Fruit fly (Drosophila melanogaster) whole organism, pupa: ENCODE data around the gene BomBc3.

Source experiments
- CG10348 ChIP-seq: fragments of 200-800 bp; sonication (Bioruptor generic); IDR thresholded peaks from 2 replicates; pipeline ENCODE4 v1.3.6; 2022; ENCODE audit warnings: missing biosample characterization, missing genetic modification characterization
- CG12605 ChIP-seq: fragments of 200-800 bp; sonication (Bioruptor generic); IDR thresholded peaks from 2 replicates; pipeline ENCODE4 v1.3.6; 2022; ENCODE audit warnings: missing biosample characterization, missing genetic modification characterization
- CG13204 ChIP-seq: fragments of 200-800 bp; sonication (Bioruptor generic); optimal IDR thresholded peaks from 2 replicates; lab custom pipeline; 2018; ENCODE audit warnings: missing biosample characterization, mild to moderate bottlenecking, missing genetic modification characterization, moderate library complexity
- CG14655 ChIP-seq: fragments of 200-800 bp; sonication (Bioruptor generic); optimal IDR thresholded peaks from 3 replicates; lab custom pipeline; 2017; ENCODE audit warnings: mild to moderate bottlenecking, missing biosample characterization, missing genetic modification reagents, missing genetic modification characterization
- CG15710 ChIP-seq: fragments of 200-800 bp; sonication (Bioruptor generic); optimal IDR thresholded peaks from 2 replicates; lab custom pipeline; 2018; ENCODE audit warnings: missing biosample characterization, mild to moderate bottlenecking, missing genetic modification characterization, moderate library complexity
- CG17806 ChIP-seq: fragments of 200-800 bp; sonication (Bioruptor generic); optimal IDR thresholded peaks from 2 replicates; lab custom pipeline; 2018; ENCODE audit warnings: missing biosample characterization, mild to moderate bottlenecking, missing genetic modification characterization, moderate library complexity
- CG32121 ChIP-seq: fragments of 200-800 bp; sonication (Bioruptor generic); IDR thresholded peaks from 2 replicates; pipeline ENCODE4 v1.3.6; 2022; ENCODE audit warnings: missing biosample characterization, missing genetic modification characterization
- CG34367 ChIP-seq: fragments of 200-800 bp; sonication (Bioruptor generic); optimal IDR thresholded peaks from 2 replicates; lab custom pipeline; 2018; ENCODE audit warnings: missing biosample characterization, mild to moderate bottlenecking, missing genetic modification characterization
- CG4496 ChIP-seq: fragments of 200-800 bp; sonication (Bioruptor generic); IDR thresholded peaks from 3 replicates; pipeline ENCODE4 v1.3.6; 2022; ENCODE audit warnings: missing biosample characterization, missing genetic modification characterization
- CG8159 ChIP-seq: fragments of 200-800 bp; sonication (Bioruptor generic); optimal IDR thresholded peaks from 3 replicates; lab custom pipeline; 2018; ENCODE audit warnings: missing biosample characterization, mild to moderate bottlenecking, missing genetic modification characterization, moderate library complexity
- CG8301 ChIP-seq: fragments of 200-800 bp; sonication (Bioruptor generic); optimal IDR thresholded peaks from 2 replicates; lab custom pipeline; 2018; ENCODE audit warnings: missing biosample characterization, mild to moderate bottlenecking, missing genetic modification characterization
- CG9948 ChIP-seq: fragments of 200-800 bp; sonication (Bioruptor generic); optimal IDR thresholded peaks from 2 replicates; lab custom pipeline; 2018; ENCODE audit warnings: missing biosample characterization, mild to moderate bottlenecking, missing genetic modification characterization, moderate library complexity
- D1 ChIP-seq: fragments of 200-800 bp; sonication (Bioruptor generic); optimal IDR thresholded peaks from 2 replicates; lab custom pipeline; 2018; ENCODE audit warnings: missing biosample characterization, mild to moderate bottlenecking, missing genetic modification characterization, moderate library complexity
- EcR ChIP-seq: fragments of 200-800 bp; sonication (Bioruptor generic); optimal IDR thresholded peaks from 3 replicates; lab custom pipeline; 2019; ENCODE audit warnings: missing biosample characterization, missing genetic modification characterization, mild to moderate bottlenecking, moderate library complexity, missing genetic modification reagents
- Ets98B ChIP-seq: fragments of 200-800 bp; sonication (Bioruptor generic); IDR thresholded peaks from 2 replicates; pipeline ENCODE4 v1.3.6; 2022; ENCODE audit warnings: missing biosample characterization, missing genetic modification characterization
- Pif1A ChIP-seq: fragments of 200-800 bp; sonication (Bioruptor generic); optimal IDR thresholded peaks from 3 replicates; lab custom pipeline; 2016; ENCODE audit warnings: missing biosample characterization, missing genetic modification characterization
- Pif1B ChIP-seq: fragments of 200-800 bp; sonication (Bioruptor generic); optimal IDR thresholded peaks from 3 replicates; lab custom pipeline; 2016; ENCODE audit warnings: missing biosample characterization, missing genetic modification characterization
- Snoo ChIP-seq: fragments of 200-800 bp; sonication (Bioruptor generic); optimal IDR thresholded peaks from 3 replicates; lab custom pipeline; 2017; ENCODE audit warnings: missing biosample characterization, mild to moderate bottlenecking, missing genetic modification characterization, inconsistent platforms
- fd96Ca ChIP-seq: fragments of 200-800 bp; sonication (Bioruptor generic); IDR thresholded peaks from 3 replicates; pipeline ENCODE4 v1.3.6; 2022; ENCODE audit warnings: missing biosample characterization, missing genetic modification characterization
- gl ChIP-seq: fragments of 200-800 bp; sonication (Bioruptor generic); optimal IDR thresholded peaks from 2 replicates; lab custom pipeline; 2018; ENCODE audit warnings: missing biosample characterization, mild to moderate bottlenecking, missing genetic modification characterization
- rn ChIP-seq: fragments of 200-800 bp; sonication (Bioruptor generic); IDR thresholded peaks from 2 replicates; pipeline ENCODE4 v1.3.6; 2022; ENCODE audit warnings: missing biosample characterization, missing genetic modification characterization

Gene BomBc3

DNA sequence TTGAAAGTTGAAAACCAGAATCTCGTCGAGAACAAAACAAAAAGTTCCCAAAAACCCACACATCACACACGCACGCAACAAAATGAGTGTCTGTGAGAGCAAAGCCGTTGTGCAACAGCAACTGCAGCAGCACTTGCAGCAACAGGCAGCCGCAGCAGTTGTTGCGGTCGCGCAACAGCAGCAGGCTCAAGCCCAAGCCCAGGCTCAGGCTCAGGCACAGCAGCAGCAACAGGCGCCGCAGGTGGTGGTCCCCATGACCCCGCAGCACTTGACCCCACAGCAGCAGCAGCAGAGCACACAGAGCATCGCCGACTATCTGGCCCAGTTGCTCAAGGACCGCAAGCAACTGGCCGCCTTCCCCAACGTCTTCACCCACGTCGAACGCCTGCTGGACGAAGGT, 43.9 kb upstream of the BomBc3 start:
- TF ChIP-seq CG12605 (GFP tag; lab: Robert Waterston, UW) (0 out of 2 replicates have a peak, but pooled peaks have one; percentile 20), CG8159 (tag; lab: Kevin White, UChicago) (no peak)

DNA sequence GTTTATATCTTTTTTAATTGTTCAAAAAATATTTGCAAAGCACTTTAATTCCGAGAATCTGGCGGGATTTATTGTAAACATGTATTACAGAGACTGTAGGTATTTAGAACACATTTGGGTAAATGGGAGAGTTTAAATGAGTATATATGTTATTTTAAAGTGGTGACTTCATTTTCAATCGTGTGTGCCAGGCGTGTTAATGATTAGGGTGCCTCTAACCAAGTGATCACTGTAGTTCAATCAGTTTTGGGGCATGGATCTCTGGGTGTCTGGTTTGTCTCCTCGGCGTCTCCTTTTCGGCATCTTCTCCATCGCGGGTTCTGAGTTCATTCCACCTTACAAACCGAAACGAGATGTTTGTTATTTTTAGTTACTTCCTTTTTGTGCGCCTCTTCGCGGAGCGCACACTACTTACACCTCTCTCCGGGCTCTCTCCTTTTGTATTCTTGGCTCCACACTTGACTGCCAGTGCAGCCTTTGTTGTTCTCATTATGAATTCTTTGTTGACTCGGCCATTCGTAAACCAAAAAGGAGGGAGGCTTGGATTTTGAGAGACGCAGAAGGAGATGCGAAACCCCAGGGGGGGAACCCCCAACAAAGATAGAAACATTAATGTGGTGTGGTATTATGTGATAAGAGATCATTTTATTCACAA, 43.0 kb upstream of the BomBc3 start:
- no peak for TF ChIP-seq CG15710 (tag; lab: Kevin White, UChicago)
- no peak for TF ChIP-seq CG12605 (GFP tag; lab: Robert Waterston, UW)
- no peak for TF ChIP-seq CG17806 (tag; lab: Kevin White, UChicago)
- TF ChIP-seq EcR = peak; percentile 97
- 0 out of 3 replicates have a peak, but pooled peaks have one; percentile 7 for TF ChIP-seq fd96Ca (GFP tag; lab: Robert Waterston, UW)
- TF ChIP-seq D1 (tag; lab: Kevin White, UChicago) = peak; percentile 19
- no peak for TF ChIP-seq Pif1A (GFP tag; lab: Kevin White, UChicago)
- TF ChIP-seq CG13204 (GFP tag; lab: Kevin White, UChicago) = peak; percentile 7
- no peak for TF ChIP-seq gl
- no peak for TF ChIP-seq CG4496 (GFP tag; lab: Robert Waterston, UW)
- TF ChIP-seq Pif1B (GFP tag; lab: Kevin White, UChicago) = no peak
- TF ChIP-seq CG14655 (GFP tag; lab: Kevin White, UChicago) = no peak
- no peak for TF ChIP-seq CG32121 (GFP tag; lab: Robert Waterston, UW)
- no peak for TF ChIP-seq CG34367 (tag; lab: Kevin White, UChicago)
- no peak for TF ChIP-seq CG10348 (GFP tag; lab: Robert Waterston, UW)

DNA sequence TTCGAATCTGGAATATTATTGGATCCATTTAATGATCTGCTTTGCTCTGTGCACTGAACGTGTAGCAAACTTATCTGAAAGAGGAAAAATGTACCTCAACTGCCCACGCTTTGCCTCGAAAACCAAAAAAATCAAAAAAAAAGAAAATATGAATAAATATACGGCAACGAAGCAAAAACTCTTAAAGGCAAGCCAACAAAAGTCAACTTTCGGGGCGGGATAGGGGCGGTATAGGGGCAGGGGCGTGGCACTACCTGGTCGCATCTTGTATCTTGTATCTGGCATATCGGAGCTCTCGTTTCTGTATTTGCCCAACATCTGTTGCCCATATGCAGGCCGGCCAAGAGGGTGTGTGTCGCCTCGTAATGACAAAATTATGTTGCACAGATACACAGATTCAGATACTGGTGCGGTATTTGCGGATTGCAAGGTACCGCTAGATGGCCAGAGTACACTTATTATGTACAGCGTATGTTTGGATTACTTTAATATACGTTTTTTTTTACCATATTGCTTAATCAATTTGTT, 42.4 kb upstream of the BomBc3 start:
- TF ChIP-seq EcR = no peak
- no peak for TF ChIP-seq CG32121 (GFP tag; lab: Robert Waterston, UW)
- no peak for TF ChIP-seq CG12605 (GFP tag; lab: Robert Waterston, UW)
- TF ChIP-seq CG15710 (tag; lab: Kevin White, UChicago) = no peak

DNA sequence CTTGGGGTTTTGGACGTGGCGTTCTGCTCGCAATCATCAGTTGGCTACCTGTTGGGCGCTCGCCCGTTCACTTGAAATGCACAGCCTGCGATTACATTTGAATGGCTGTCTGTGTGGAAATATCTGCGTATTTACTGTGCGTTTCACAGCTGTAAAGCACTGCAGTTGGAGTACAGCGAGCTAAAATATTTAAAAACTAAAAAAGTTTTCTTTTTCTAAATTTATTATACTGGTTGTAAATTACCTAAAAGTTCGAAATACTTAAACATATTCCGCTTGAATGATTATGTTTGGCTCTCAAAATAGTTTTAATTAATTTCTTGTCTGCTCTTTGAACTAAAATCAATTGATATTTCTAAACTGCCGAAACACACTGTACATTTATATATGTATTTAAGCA, 40.6 kb upstream of the BomBc3 start:
- TF ChIP-seq gl = no peak
- TF ChIP-seq Pif1A (GFP tag; lab: Kevin White, UChicago) = no peak
- no peak for TF ChIP-seq CG17806 (tag; lab: Kevin White, UChicago)
- no peak for TF ChIP-seq CG32121 (GFP tag; lab: Robert Waterston, UW)
- peak; percentile 0 for TF ChIP-seq Snoo (tag; lab: Kevin White, UChicago)
- TF ChIP-seq CG12605 (GFP tag; lab: Robert Waterston, UW) = no peak
- 0 out of 3 replicates have a peak, but pooled peaks have one; percentile 11 for TF ChIP-seq fd96Ca (GFP tag; lab: Robert Waterston, UW)
- TF ChIP-seq CG34367 (tag; lab: Kevin White, UChicago) = no peak
- TF ChIP-seq, all 21 proteins: peak for 2

DNA sequence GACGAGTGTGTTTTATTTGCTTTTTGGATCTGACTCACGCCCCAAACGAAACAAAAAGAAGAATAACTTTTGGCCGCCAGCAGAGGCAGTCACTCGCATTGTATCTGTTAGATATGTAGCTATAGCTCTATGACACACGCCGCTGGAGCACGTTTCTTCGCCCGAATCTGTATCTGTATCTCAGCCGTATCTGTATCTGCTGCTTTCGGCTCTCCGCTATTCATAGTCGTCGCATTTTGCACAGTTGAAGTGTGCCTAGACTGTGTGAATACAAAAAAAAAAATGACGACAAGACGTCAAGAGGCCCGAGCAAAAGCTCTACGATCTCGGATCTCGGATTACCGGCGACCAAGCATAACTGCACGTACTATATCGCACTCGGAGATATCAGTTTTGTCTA, 40.2 kb upstream of the BomBc3 start:
- TF ChIP-seq Ets98B (GFP tag; lab: Robert Waterston, UW) (no peak), CG17806 (tag; lab: Kevin White, UChicago) (no peak), CG4496 (GFP tag; lab: Robert Waterston, UW) (no peak), CG8301 (no peak), CG15710 (tag; lab: Kevin White, UChicago) (no peak), CG14655 (GFP tag; lab: Kevin White, UChicago) (no peak), Pif1A (GFP tag; lab: Kevin White, UChicago) (no peak), CG10348 (GFP tag; lab: Robert Waterston, UW) (no peak), CG12605 (GFP tag; lab: Robert Waterston, UW) (no peak), Pif1B (GFP tag; lab: Kevin White, UChicago) (no peak), CG9948 (tag; lab: Kevin White, UChicago) (no peak), rn (GFP tag; lab: Robert Waterston, UW) (no peak), fd96Ca (GFP tag; lab: Robert Waterston, UW) (no peak), EcR (no peak)

DNA sequence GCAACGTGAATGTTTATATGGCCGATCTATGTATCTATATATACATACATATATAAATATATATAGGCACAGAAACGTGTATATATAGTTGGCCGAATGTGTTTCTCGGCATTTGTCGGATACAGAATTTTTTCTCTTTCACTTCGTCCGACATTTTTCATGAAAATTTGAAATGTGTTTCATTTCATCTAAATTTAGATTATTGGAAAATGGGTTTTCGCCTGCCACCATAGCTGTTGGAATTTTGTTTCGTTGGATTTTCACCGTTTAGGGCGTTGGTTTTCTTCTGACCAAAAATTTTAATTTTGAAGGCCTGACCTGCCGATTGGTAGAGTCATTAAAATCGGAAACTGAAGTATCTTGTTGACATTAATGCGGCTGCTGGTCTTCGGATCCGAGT, 39.5 kb upstream of the BomBc3 start:
- TF ChIP-seq CG9948 (tag; lab: Kevin White, UChicago) (no peak), CG32121 (GFP tag; lab: Robert Waterston, UW) (no peak), Ets98B (GFP tag; lab: Robert Waterston, UW) (no peak), Pif1B (GFP tag; lab: Kevin White, UChicago) (no peak), fd96Ca (GFP tag; lab: Robert Waterston, UW) (no peak), CG10348 (GFP tag; lab: Robert Waterston, UW) (no peak)
